Worm (Caenorhabditis elegans) whole organism, L1 larva: ENCODE data around the gene Y61B8A.6.

ENCODE experiments used
- C16A3.4 ChIP-seq: fragments of 150-350 bp; optimal IDR thresholded peaks from 2 replicates; lab custom pipeline; 2014; ENCODE audit warnings: missing biosample characterization, missing genetic modification characterization
- ama-1 ChIP-seq: fragments of 150-350 bp; optimal IDR thresholded peaks from 2 replicates; lab custom pipeline; 2014
- ceh-63 ChIP-seq: fragments of 200-800 bp; sonication (Bioruptor generic); optimal IDR thresholded peaks from 2 replicates; lab custom pipeline; 2018; ENCODE audit warnings: mild to moderate bottlenecking, missing genetic modification characterization, missing compliant biosample characterization
- ceh-8 ChIP-seq: fragments of 200-800 bp; sonication (Bioruptor generic); optimal IDR thresholded peaks from 2 replicates; lab custom pipeline; 2018; ENCODE audit warnings: mild to moderate bottlenecking, missing genetic modification characterization, moderate library complexity, missing compliant biosample characterization
- ceh-88 ChIP-seq: fragments of 200-800 bp; sonication (Bioruptor generic); IDR thresholded peaks from 2 replicates; pipeline ENCODE4 v1.3.6; 2022; ENCODE audit warnings: missing genetic modification characterization, missing compliant biosample characterization
- ceh-90 ChIP-seq: sonication (generic microtip); optimal IDR thresholded peaks from 2 replicates; lab custom pipeline; 2016; ENCODE audit warnings: missing genetic modification characterization, missing compliant biosample characterization
- ces-1 ChIP-seq: fragments of 150-350 bp; optimal IDR thresholded peaks from 2 replicates; lab custom pipeline; 2014; ENCODE audit warnings: missing biosample characterization, missing genetic modification reagents, missing genetic modification characterization
- dpl-1 ChIP-seq, 3 experiments: fragments of 150-350 bp in 2 of 3; sonication (generic microtip) in 1 of 3; optimal IDR thresholded peaks; 2 replicates each; lab custom pipeline; 2014 to 2017; ENCODE audit warnings: missing biosample characterization in 3 of 3, missing genetic modification characterization in 3 of 3, missing genetic modification reagents in 3 of 3
- dsc-1 ChIP-seq: sonication (generic microtip); optimal IDR thresholded peaks from 2 replicates; lab custom pipeline; 2016; ENCODE audit warnings: mild to moderate bottlenecking, missing genetic modification characterization, missing compliant biosample characterization
- efl-1 ChIP-seq, 4 experiments: fragments of 150-350 bp; optimal IDR thresholded peaks in 3 of 4; peaks in 1 of 4; 1 replicate in 1 of 4; 2 replicates in 3 of 4; lab custom pipeline; 2014; ENCODE audit warnings: missing biosample characterization in 2 of 4, missing genetic modification characterization in 2 of 4, missing genetic modification reagents in 2 of 4
- efl-3 ChIP-seq: fragments of 200-800 bp; sonication (Bioruptor generic); optimal IDR thresholded peaks from 2 replicates; lab custom pipeline; 2018; ENCODE audit warnings: mild to moderate bottlenecking, missing genetic modification characterization, missing compliant biosample characterization
- elt-2 ChIP-seq: sonication (generic microtip); optimal IDR thresholded peaks from 2 replicates; lab custom pipeline; 2016; ENCODE audit warnings: missing genetic modification characterization, mild to moderate bottlenecking, inconsistent platforms, missing compliant biosample characterization, missing genetic modification reagents
- fkh-10 ChIP-seq: sonication (generic microtip); optimal IDR thresholded peaks from 2 replicates; lab custom pipeline; 2017; ENCODE audit warnings: missing biosample characterization, missing genetic modification reagents, missing genetic modification characterization
- fkh-4 ChIP-seq: sonication (generic microtip); optimal IDR thresholded peaks from 2 replicates; lab custom pipeline; 2016; ENCODE audit warnings: missing compliant biosample characterization, missing genetic modification characterization, borderline replicate concordance
- fkh-8 ChIP-seq: sonication (generic microtip); optimal IDR thresholded peaks from 2 replicates; lab custom pipeline; 2016; ENCODE audit warnings: mild to moderate bottlenecking, missing genetic modification characterization, missing compliant biosample characterization
- fos-1 ChIP-seq: fragments of 150-350 bp; optimal IDR thresholded peaks from 2 replicates; lab custom pipeline; 2014; ENCODE audit warnings: missing biosample characterization, missing genetic modification characterization
- grh-1 ChIP-seq: fragments of 200-800 bp; sonication (Bioruptor generic); IDR thresholded peaks from 2 replicates; pipeline ENCODE4 v1.3.6; 2022; ENCODE audit warnings: missing genetic modification reagents, missing genetic modification characterization, missing compliant biosample characterization
- hlh-4 ChIP-seq: sonication (generic microtip); optimal IDR thresholded peaks from 2 replicates; lab custom pipeline; 2016; ENCODE audit warnings: mild to moderate bottlenecking, missing genetic modification characterization, missing compliant biosample characterization
- irx-1 ChIP-seq: sonication (generic microtip); optimal IDR thresholded peaks from 2 replicates; lab custom pipeline; 2016; ENCODE audit warnings: missing genetic modification characterization, missing compliant biosample characterization
- jun-1 ChIP-seq: fragments of 150-350 bp; optimal IDR thresholded peaks from 2 replicates; lab custom pipeline; 2014; ENCODE audit warnings: missing biosample characterization, missing genetic modification reagents, missing genetic modification characterization
- lin-13 ChIP-seq: fragments of 150-350 bp; optimal IDR thresholded peaks from 2 replicates; lab custom pipeline; 2014; ENCODE audit warnings: missing biosample characterization, missing genetic modification reagents, missing genetic modification characterization
- lin-14 ChIP-seq: fragments of 200-800 bp; sonication (Bioruptor generic); optimal IDR thresholded peaks from 2 replicates; lab custom pipeline; 2018; ENCODE audit warnings: mild to moderate bottlenecking, missing genetic modification characterization, moderate library complexity, missing compliant biosample characterization
- lin-35 ChIP-seq, 2 experiments: fragments of 150-350 bp; optimal IDR thresholded peaks; 2 replicates each; lab custom pipeline; 2014; ENCODE audit warnings: missing biosample characterization in 2 of 2, missing genetic modification characterization in 2 of 2, missing genetic modification reagents in 2 of 2
- lir-3 ChIP-seq: sonication (generic microtip); optimal IDR thresholded peaks from 2 replicates; lab custom pipeline; 2016; ENCODE audit warnings: mild to moderate bottlenecking, missing genetic modification characterization, moderate library complexity, missing compliant biosample characterization; ENCODE audit not compliant: poor library complexity
- mef-2 ChIP-seq: fragments of 150-350 bp; optimal IDR thresholded peaks from 2 replicates; lab custom pipeline; 2014; ENCODE audit warnings: missing biosample characterization, missing genetic modification characterization
- mep-1 ChIP-seq: fragments of 150-350 bp; optimal IDR thresholded peaks from 2 replicates; lab custom pipeline; 2014; ENCODE audit warnings: missing biosample characterization, missing genetic modification characterization
- nhr-20 ChIP-seq: sonication (generic microtip); optimal IDR thresholded peaks from 2 replicates; lab custom pipeline; 2016; ENCODE audit warnings: mild to moderate bottlenecking, missing genetic modification characterization, missing compliant biosample characterization
- nhr-71 ChIP-seq: sonication (generic microtip); optimal IDR thresholded peaks from 2 replicates; lab custom pipeline; 2016; ENCODE audit warnings: mild to moderate bottlenecking, missing genetic modification characterization, moderate library complexity, missing compliant biosample characterization
- nhr-76 ChIP-seq: sonication (generic microtip); optimal IDR thresholded peaks from 2 replicates; lab custom pipeline; 2017; ENCODE audit warnings: missing biosample characterization, missing genetic modification characterization
- nhr-85 ChIP-seq: sonication (generic microtip); peaks from one replicate; lab custom pipeline; 2016; ENCODE audit warnings: missing genetic modification characterization, inconsistent platforms, missing compliant biosample characterization
- pax-3 ChIP-seq: fragments of 200-800 bp; sonication (Bioruptor generic); optimal IDR thresholded peaks from 2 replicates; lab custom pipeline; 2018; ENCODE audit warnings: mild to moderate bottlenecking, missing genetic modification characterization, moderate library complexity, missing compliant biosample characterization
- pqm-1 ChIP-seq: sonication (generic microtip); optimal IDR thresholded peaks from 3 replicates; lab custom pipeline; 2017; ENCODE audit warnings: missing biosample characterization, missing genetic modification characterization
- skn-1 ChIP-seq: fragments of 150-350 bp; optimal IDR thresholded peaks from 2 replicates; lab custom pipeline; 2014; ENCODE audit warnings: missing biosample characterization, missing genetic modification characterization
- sox-4 ChIP-seq: sonication (generic microtip); optimal IDR thresholded peaks from 2 replicates; lab custom pipeline; 2016; ENCODE audit warnings: missing genetic modification characterization, missing compliant biosample characterization
- tbx-2 ChIP-seq: sonication (generic microtip); optimal IDR thresholded peaks from 2 replicates; lab custom pipeline; 2016; ENCODE audit warnings: missing genetic modification characterization, missing compliant biosample characterization
- tlp-1 ChIP-seq: fragments of 150-350 bp; optimal IDR thresholded peaks from 2 replicates; lab custom pipeline; 2014; ENCODE audit warnings: missing biosample characterization, missing genetic modification characterization
- unc-30 ChIP-seq: sonication (generic microtip); optimal IDR thresholded peaks from 2 replicates; lab custom pipeline; 2017; ENCODE audit warnings: missing biosample characterization, missing genetic modification characterization
- unc-86 ChIP-seq: sonication (generic microtip); optimal IDR thresholded peaks from 2 replicates; lab custom pipeline; 2016; ENCODE audit warnings: missing genetic modification characterization, missing compliant biosample characterization
- unc-98 ChIP-seq: fragments of 200-800 bp; sonication (Bioruptor generic); IDR thresholded peaks from 2 replicates; pipeline ENCODE4 v1.3.6; 2022; ENCODE audit warnings: missing genetic modification characterization, missing compliant biosample characterization
- vab-15 ChIP-seq: sonication (generic microtip); optimal IDR thresholded peaks from 2 replicates; lab custom pipeline; 2017; ENCODE audit warnings: missing genotype, mild to moderate bottlenecking, missing genetic modification characterization, missing compliant biosample characterization

Y61B8A.6 gene

DNA sequence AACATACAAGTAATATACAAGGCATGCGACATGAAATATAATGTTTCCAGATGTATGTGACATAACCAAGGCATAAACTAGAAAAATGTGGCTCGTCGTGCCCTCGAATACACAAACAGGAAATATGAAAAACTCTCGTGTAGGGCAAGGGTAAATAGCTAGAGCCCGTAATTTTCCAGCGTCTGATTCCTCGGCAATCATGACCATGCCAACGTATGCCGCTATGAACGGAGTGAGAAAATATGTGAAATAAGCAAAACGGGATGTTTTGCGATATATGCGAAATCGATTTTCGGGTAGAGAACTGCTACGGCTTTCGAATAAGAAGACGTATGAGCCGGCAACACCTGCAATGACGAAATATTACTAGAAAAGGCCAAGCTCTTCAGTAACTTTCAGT, 26.3 kb upstream of the Y61B8A.6 start, which contains the start of gene scl-25:
Gene scl-25 (plus strand): TSS at position 301 of the 400 bp plus-strand sequence.
- TF ChIP-seq tlp-1 (tag; lab: Kevin White, UChicago), result no peak
- TF ChIP-seq efl-1 (optimal IDR thresholded peaks at IDR 0.05; lab: Kevin White, UChicago), result no peak
- TF ChIP-seq efl-1 (GFP tag; optimal IDR thresholded peaks at IDR 0.05 in 1 of 2; lab: Kevin White, UChicago), result peak in 1 of 2 experiments; percentile 68
- TF ChIP-seq, all 84 proteins: peak for 1

DNA sequence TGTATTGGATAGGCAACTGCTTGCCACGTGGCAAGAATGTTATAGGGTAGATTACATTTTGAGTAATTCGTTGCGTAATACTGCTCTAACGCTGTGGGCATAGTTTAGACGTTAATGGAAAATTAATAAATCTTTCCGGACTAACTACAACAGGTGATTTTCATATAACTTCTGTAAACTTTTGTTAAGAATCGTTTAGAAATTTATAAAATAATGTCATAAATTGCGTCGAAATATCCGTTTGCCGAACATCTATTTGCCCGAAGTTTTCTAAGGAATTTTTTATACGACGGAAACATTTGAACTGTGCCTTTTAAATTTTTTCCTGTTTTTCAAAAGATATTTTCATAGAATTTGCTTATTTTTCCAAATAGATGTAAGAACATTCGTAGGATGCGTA, 25.6 kb upstream of the Y61B8A.6 start, which contains the start of gene srh-112:
Gene srh-112 (minus strand): TSS at position 101 of the 400 bp plus-strand sequence.
- TF ChIP-seq mef-2 (tag; lab: Kevin White, UChicago), result no peak
- TF ChIP-seq irx-1 (tag; lab: Kevin White, UChicago), result no peak
- no peak for TF ChIP-seq skn-1 (tag; lab: Kevin White, UChicago)
- TF ChIP-seq mep-1 (tag; lab: Kevin White, UChicago), result no peak
- TF ChIP-seq vab-15 (tag; lab: Kevin White, UChicago), result no peak
- no peak for TF ChIP-seq dsc-1
- TF ChIP-seq nhr-76 (tag; lab: Kevin White, UChicago), result no peak
- no peak for TF ChIP-seq dpl-1 (GFP tag; optimal IDR thresholded peaks at IDR 0.05; lab: Kevin White, UChicago)
- no peak for TF ChIP-seq lir-3 (tag; lab: Kevin White, UChicago)
- TF ChIP-seq nhr-71 (tag; lab: Kevin White, UChicago), result no peak
- no peak for TF ChIP-seq fkh-4
- no peak for TF ChIP-seq pqm-1 (tag; lab: Kevin White, UChicago)
- no peak for TF ChIP-seq ceh-8 (GFP tag; lab: Kevin White, UChicago)
- no peak for TF ChIP-seq ceh-88 (GFP tag; lab: Robert Waterston, UW)
- no peak for TF ChIP-seq unc-30 (tag; lab: Kevin White, UChicago)
- no peak for TF ChIP-seq pax-3 (tag; lab: Kevin White, UChicago)
- no peak for TF ChIP-seq nhr-20 (tag; lab: Kevin White, UChicago)

DNA sequence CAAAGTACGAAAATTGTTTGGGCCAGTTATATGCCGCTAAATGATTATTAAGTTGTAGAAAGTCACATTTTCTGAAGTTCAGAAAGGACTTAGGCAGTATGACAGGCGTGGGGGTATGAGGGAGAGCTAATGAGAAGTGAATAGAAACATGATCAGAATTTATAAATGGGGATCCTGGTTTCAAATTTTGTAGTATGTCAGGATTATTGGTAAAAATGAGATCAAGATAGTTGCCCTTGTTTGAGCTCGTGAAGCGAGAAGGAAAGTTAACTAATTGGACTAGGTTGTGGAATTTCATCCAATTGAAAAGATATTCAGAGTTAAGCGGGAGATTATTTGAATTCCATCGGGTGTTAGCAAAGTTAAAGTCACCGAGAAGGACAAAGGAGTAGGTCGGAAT, 19.3 kb upstream of the Y61B8A.6 start:
- TF ChIP-seq nhr-76 (tag; lab: Kevin White, UChicago) (no peak), fkh-4 (no peak), pqm-1 (tag; lab: Kevin White, UChicago) (no peak), unc-30 (tag; lab: Kevin White, UChicago) (no peak), lin-14 (GFP tag; lab: Kevin White, UChicago) (no peak), ces-1 (GFP tag; lab: Kevin White, UChicago) (no peak), dsc-1 (no peak), efl-3 (GFP tag; lab: Kevin White, UChicago) (no peak), fkh-10 (GFP tag; lab: Kevin White, UChicago) (no peak), ceh-63 (GFP tag; lab: Kevin White, UChicago) (no peak)

DNA sequence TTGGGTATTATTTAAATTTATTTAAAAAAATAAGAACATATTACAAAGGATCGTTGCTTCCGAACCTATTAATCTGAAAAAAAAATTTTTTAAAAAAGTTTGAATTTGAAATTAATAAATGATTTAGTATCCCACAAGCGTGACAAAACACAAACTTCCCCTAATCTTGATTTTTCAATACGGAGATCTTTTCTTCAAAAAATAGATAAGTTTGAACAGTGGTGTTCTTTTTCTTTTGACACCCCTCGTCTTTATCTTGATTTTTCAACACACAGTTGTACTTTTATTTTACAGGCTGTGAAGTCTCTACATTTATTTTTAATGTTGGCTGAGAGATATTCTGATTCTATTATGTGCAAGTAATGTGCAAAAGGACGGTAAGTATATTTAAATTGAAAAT, 15.4 kb upstream of the Y61B8A.6 start, which contains the start of gene T19C9.10:
Gene T19C9.10 (plus strand): TSS at position 248 of the 400 bp plus-strand sequence.
- TF ChIP-seq sox-4 (no peak), lin-14 (GFP tag; lab: Kevin White, UChicago) (peak; percentile 40), nhr-85 (tag; lab: Kevin White, UChicago) (peak; percentile 28)
- TF ChIP-seq, all 84 proteins: peak for 2

DNA sequence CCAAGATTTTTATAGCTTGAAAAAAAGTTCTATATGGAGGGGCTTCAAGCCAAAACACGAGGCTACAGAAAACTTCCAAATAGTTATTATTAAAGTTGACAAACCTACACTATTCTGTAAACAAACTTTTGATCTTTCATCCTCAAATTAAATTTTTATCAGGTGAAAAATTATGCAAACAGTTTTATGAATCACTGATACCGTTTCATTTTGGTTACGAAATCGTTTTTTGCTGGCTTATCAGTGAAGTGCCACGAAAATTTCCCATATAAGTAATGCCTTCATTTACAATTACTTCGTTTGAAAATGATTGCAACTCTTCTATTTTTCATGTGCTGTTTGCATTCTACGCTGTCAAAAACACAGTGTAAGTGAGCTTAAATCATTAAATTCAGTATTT, 12.9 kb upstream of the Y61B8A.6 start, which contains the start of gene T19C9.8:
Gene T19C9.8 (plus strand): TSS at position 299 of the 400 bp plus-strand sequence.
- TF ChIP-seq pqm-1 (tag; lab: Kevin White, UChicago), result peak; percentile 1
- TF ChIP-seq ama-1 (lab: Kevin White, UChicago), result no peak
- TF ChIP-seq fkh-8 (tag; lab: Kevin White, UChicago), result no peak
- TF ChIP-seq fos-1 (tag; lab: Kevin White, UChicago), result no peak
- no peak for TF ChIP-seq grh-1
- TF ChIP-seq nhr-20 (tag; lab: Kevin White, UChicago), result no peak
- no peak for TF ChIP-seq skn-1 (tag; lab: Kevin White, UChicago)
- TF ChIP-seq ceh-63 (GFP tag; lab: Kevin White, UChicago), result no peak
- peak in 1 of 2 experiments; percentile 2 for TF ChIP-seq lin-35 (GFP tag; optimal IDR thresholded peaks at IDR 0.05; lab: Kevin White, UChicago)
- TF ChIP-seq hlh-4 (tag; lab: Kevin White, UChicago), result no peak
- no peak for TF ChIP-seq ceh-8 (GFP tag; lab: Kevin White, UChicago)
- no peak for TF ChIP-seq unc-86 (tag; lab: Kevin White, UChicago)
- TF ChIP-seq jun-1 (tag; lab: Kevin White, UChicago), result peak; percentile 12
- peak; percentile 94 for TF ChIP-seq elt-2 (tag; lab: Kevin White, UChicago)
- TF ChIP-seq ceh-90, result no peak
- no peak for TF ChIP-seq C16A3.4 (tag; lab: Kevin White, UChicago)
- no peak for TF ChIP-seq tbx-2
- TF ChIP-seq lin-14 (GFP tag; lab: Kevin White, UChicago), result peak; percentile 17
- TF ChIP-seq lin-13 (GFP tag; lab: Kevin White, UChicago), result no peak
- TF ChIP-seq unc-98 (GFP tag; lab: Robert Waterston, UW), result no peak
